Worm (Caenorhabditis elegans) whole organism, L1 larva: ENCODE results near the gene bath-20.
A peak's percentile ranks its signal among the peaks of the same experiment; 100 is the strongest.
"Not testable (repeated sequence)": the region's sequence is repeated elsewhere in the genome, so short reads cannot be mapped to it uniquely, and the experiment has no call there.

Source experiments
- C04F5.9 ChIP-seq: sonication (generic microtip); optimal IDR thresholded peaks from 2 replicates; lab custom pipeline; 2016; ENCODE audit warnings: missing genetic modification characterization, missing compliant biosample characterization
- C16A3.4 ChIP-seq: fragments of 150-350 bp; optimal IDR thresholded peaks from 2 replicates; lab custom pipeline; 2014; ENCODE audit warnings: missing biosample characterization, missing genetic modification characterization
- aha-1 ChIP-seq: fragments of 150-350 bp; optimal IDR thresholded peaks from 2 replicates; lab custom pipeline; 2014; ENCODE audit warnings: missing biosample characterization, missing genetic modification characterization
- ama-1 ChIP-seq: fragments of 150-350 bp; optimal IDR thresholded peaks from 2 replicates; lab custom pipeline; 2014
- ceh-63 ChIP-seq: fragments of 200-800 bp; sonication (Bioruptor generic); optimal IDR thresholded peaks from 2 replicates; lab custom pipeline; 2018; ENCODE audit warnings: mild to moderate bottlenecking, missing genetic modification characterization, missing compliant biosample characterization
- ceh-82 ChIP-seq, 3 experiments: fragments of 150-350 bp in 1 of 3; sonication (generic microtip) in 2 of 3; optimal IDR thresholded peaks; 2 replicates each; lab custom pipeline; 2014 to 2017; ENCODE audit warnings: missing biosample characterization in 3 of 3, missing genetic modification characterization in 3 of 3
- dpl-1 ChIP-seq, 3 experiments: fragments of 150-350 bp in 2 of 3; sonication (generic microtip) in 1 of 3; optimal IDR thresholded peaks; 2 replicates each; lab custom pipeline; 2014 to 2017; ENCODE audit warnings: missing biosample characterization in 3 of 3, missing genetic modification characterization in 3 of 3, missing genetic modification reagents in 3 of 3
- efl-1 ChIP-seq, 4 experiments: fragments of 150-350 bp; optimal IDR thresholded peaks in 3 of 4; peaks in 1 of 4; 1 replicate in 1 of 4; 2 replicates in 3 of 4; lab custom pipeline; 2014; ENCODE audit warnings: missing biosample characterization in 2 of 4, missing genetic modification characterization in 2 of 4, missing genetic modification reagents in 2 of 4
- egl-27 ChIP-seq, 2 experiments: fragments of 150-350 bp in 1 of 2; sonication (generic microtip); optimal IDR thresholded peaks; 3 replicates each; lab custom pipeline; 2017 to 2018; ENCODE audit warnings: missing biosample characterization in 2 of 2, missing genetic modification characterization in 2 of 2, missing genetic modification reagents in 2 of 2
- fkh-10 ChIP-seq: sonication (generic microtip); optimal IDR thresholded peaks from 2 replicates; lab custom pipeline; 2017; ENCODE audit warnings: missing biosample characterization, missing genetic modification reagents, missing genetic modification characterization
- fkh-4 ChIP-seq: sonication (generic microtip); optimal IDR thresholded peaks from 2 replicates; lab custom pipeline; 2016; ENCODE audit warnings: missing compliant biosample characterization, missing genetic modification characterization, borderline replicate concordance
- fos-1 ChIP-seq: fragments of 150-350 bp; optimal IDR thresholded peaks from 2 replicates; lab custom pipeline; 2014; ENCODE audit warnings: missing biosample characterization, missing genetic modification characterization
- grh-1 ChIP-seq: fragments of 200-800 bp; sonication (Bioruptor generic); IDR thresholded peaks from 2 replicates; pipeline ENCODE4 v1.3.6; 2022; ENCODE audit warnings: missing genetic modification reagents, missing genetic modification characterization, missing compliant biosample characterization
- hpl-2 ChIP-seq: fragments of 150-350 bp; optimal IDR thresholded peaks from 2 replicates; lab custom pipeline; 2014; ENCODE audit warnings: missing biosample characterization, missing genetic modification reagents, missing genetic modification characterization
- isw-1 ChIP-seq: fragments of 200-800 bp; sonication (Bioruptor generic); IDR thresholded peaks from 2 replicates; pipeline ENCODE4 v1.3.6; 2022; ENCODE audit warnings: missing genetic modification characterization, missing compliant biosample characterization
- jun-1 ChIP-seq: fragments of 150-350 bp; optimal IDR thresholded peaks from 2 replicates; lab custom pipeline; 2014; ENCODE audit warnings: missing biosample characterization, missing genetic modification reagents, missing genetic modification characterization
- lin-13 ChIP-seq: fragments of 150-350 bp; optimal IDR thresholded peaks from 2 replicates; lab custom pipeline; 2014; ENCODE audit warnings: missing biosample characterization, missing genetic modification reagents, missing genetic modification characterization
- lin-14 ChIP-seq: fragments of 200-800 bp; sonication (Bioruptor generic); optimal IDR thresholded peaks from 2 replicates; lab custom pipeline; 2018; ENCODE audit warnings: mild to moderate bottlenecking, missing genetic modification characterization, moderate library complexity, missing compliant biosample characterization
- lin-15B ChIP-seq: fragments of 150-350 bp; sonication (generic microtip); optimal IDR thresholded peaks from 3 replicates; lab custom pipeline; 2014; ENCODE audit warnings: missing biosample characterization, missing genetic modification characterization
- lin-39 ChIP-seq: fragments of 150-350 bp; optimal IDR thresholded peaks from 2 replicates; lab custom pipeline; 2014; ENCODE audit warnings: missing biosample characterization, missing genetic modification reagents, missing genetic modification characterization
- lir-3 ChIP-seq: sonication (generic microtip); optimal IDR thresholded peaks from 2 replicates; lab custom pipeline; 2016; ENCODE audit warnings: mild to moderate bottlenecking, missing genetic modification characterization, moderate library complexity, missing compliant biosample characterization; ENCODE audit not compliant: poor library complexity
- mab-9 ChIP-seq: fragments of 200-800 bp; sonication (Bioruptor generic); IDR thresholded peaks from 2 replicates; pipeline ENCODE4 v1.3.6; 2022; ENCODE audit warnings: missing genetic modification reagents, missing genetic modification characterization, missing compliant biosample characterization
- mdl-1 ChIP-seq, 2 experiments: fragments of 150-350 bp; optimal IDR thresholded peaks; 2 replicates each; lab custom pipeline; 2014 to 2017; ENCODE audit warnings: missing biosample characterization in 2 of 2, missing genetic modification characterization in 2 of 2, inconsistent platforms in 1 of 2
- mep-1 ChIP-seq: fragments of 150-350 bp; optimal IDR thresholded peaks from 2 replicates; lab custom pipeline; 2014; ENCODE audit warnings: missing biosample characterization, missing genetic modification characterization
- nhr-12 ChIP-seq: sonication (generic microtip); optimal IDR thresholded peaks from 2 replicates; lab custom pipeline; 2017; ENCODE audit warnings: missing biosample characterization, missing genetic modification characterization
- nhr-237 ChIP-seq: fragments of 150-350 bp; optimal IDR thresholded peaks from 2 replicates; lab custom pipeline; 2014; ENCODE audit warnings: missing biosample characterization, missing genetic modification characterization
- nhr-47 ChIP-seq: sonication (generic microtip); optimal IDR thresholded peaks from 2 replicates; lab custom pipeline; 2016; ENCODE audit warnings: mild to moderate bottlenecking, missing genetic modification characterization, moderate library complexity, missing compliant biosample characterization
- nhr-76 ChIP-seq: sonication (generic microtip); optimal IDR thresholded peaks from 2 replicates; lab custom pipeline; 2017; ENCODE audit warnings: missing biosample characterization, missing genetic modification characterization
- nhr-77 ChIP-seq: fragments of 150-350 bp; optimal IDR thresholded peaks from 2 replicates; lab custom pipeline; 2014; ENCODE audit warnings: missing biosample characterization, missing genetic modification characterization
- nhr-85 ChIP-seq: sonication (generic microtip); peaks from one replicate; lab custom pipeline; 2016; ENCODE audit warnings: missing genetic modification characterization, inconsistent platforms, missing compliant biosample characterization
- pag-3 ChIP-seq: sonication (generic microtip); optimal IDR thresholded peaks from 2 replicates; lab custom pipeline; 2017; ENCODE audit warnings: missing genetic modification characterization, mild to moderate bottlenecking, missing compliant biosample characterization, antibody characterized with exemption, borderline replicate concordance; ENCODE audit not compliant: insufficient read depth
- skn-1 ChIP-seq: fragments of 150-350 bp; optimal IDR thresholded peaks from 2 replicates; lab custom pipeline; 2014; ENCODE audit warnings: missing biosample characterization, missing genetic modification characterization
- snpc-4 ChIP-seq: fragments of 150-350 bp; optimal IDR thresholded peaks from 2 replicates; lab custom pipeline; 2014; ENCODE audit warnings: missing biosample characterization, missing genetic modification characterization
- snu-23 ChIP-seq: sonication (generic microtip); optimal IDR thresholded peaks from 2 replicates; lab custom pipeline; 2016; ENCODE audit warnings: missing genetic modification characterization, missing compliant biosample characterization
- swsn-7 ChIP-seq: sonication (generic microtip); optimal IDR thresholded peaks from 2 replicates; lab custom pipeline; 2016; ENCODE audit warnings: missing genetic modification characterization, missing compliant biosample characterization
- tbx-2 ChIP-seq: sonication (generic microtip); optimal IDR thresholded peaks from 2 replicates; lab custom pipeline; 2016; ENCODE audit warnings: missing genetic modification characterization, missing compliant biosample characterization
- tlp-1 ChIP-seq: fragments of 150-350 bp; optimal IDR thresholded peaks from 2 replicates; lab custom pipeline; 2014; ENCODE audit warnings: missing biosample characterization, missing genetic modification characterization
- unc-130 ChIP-seq: fragments of 150-350 bp; optimal IDR thresholded peaks from 2 replicates; lab custom pipeline; 2017; ENCODE audit warnings: missing biosample characterization, missing genetic modification characterization, inconsistent platforms
- unc-62 ChIP-seq: fragments of 150-350 bp; optimal IDR thresholded peaks from 2 replicates; lab custom pipeline; 2014; ENCODE audit warnings: missing biosample characterization, missing genetic modification reagents, missing genetic modification characterization
- unc-86 ChIP-seq: sonication (generic microtip); optimal IDR thresholded peaks from 2 replicates; lab custom pipeline; 2016; ENCODE audit warnings: missing genetic modification characterization, missing compliant biosample characterization
- xbp-1 ChIP-seq: sonication (generic microtip); optimal IDR thresholded peaks from 2 replicates; lab custom pipeline; 2016; ENCODE audit warnings: missing genetic modification characterization, missing compliant biosample characterization
- zip-4 ChIP-seq: fragments of 200-800 bp; sonication (Bioruptor generic); optimal IDR thresholded peaks from 2 replicates; lab custom pipeline; 2018; ENCODE audit warnings: mild to moderate bottlenecking, missing genetic modification characterization, moderate library complexity, missing compliant biosample characterization
- ztf-11 ChIP-seq, 2 experiments: sonication (generic microtip); optimal IDR thresholded peaks; 2 replicates each; lab custom pipeline; 2016 to 2017; ENCODE audit warnings: missing genetic modification characterization in 2 of 2, missing biosample characterization in 1 of 2, missing compliant biosample characterization in 1 of 2

The bath-20 gene

ce11 chrII:2058985-2059384 lies 16.6 kb upstream of the bath-20 start, which contains the start of gene F07E5.5 (continued):
- TF ChIP-seq nhr-77: no peak
- TF ChIP-seq C16A3.4 (tag; lab: Kevin White, UChicago): peak; percentile 46
- no peak for TF ChIP-seq nhr-12 (tag; lab: Kevin White, UChicago)
- no peak for TF ChIP-seq C04F5.9 (tag; lab: Kevin White, UChicago)
- no peak for TF ChIP-seq ama-1 (lab: Kevin White, UChicago)
- peak; percentile 55 for TF ChIP-seq skn-1
- no peak for TF ChIP-seq tlp-1
- TF ChIP-seq lin-15B (tag; lab: Kevin White, UChicago): peak; percentile 41
- TF ChIP-seq isw-1: peak; percentile 25
- TF ChIP-seq nhr-237 (tag; lab: Kevin White, UChicago): no peak
- TF ChIP-seq mep-1 (tag; lab: Kevin White, UChicago): peak; percentile 77

ce11 chrII:2051372-2051771 lies 9.0 kb upstream of the bath-20 start, which contains the start of gene fbxb-35:
Gene fbxb-35, plus strand, starts transcription at chrII:2051672.
- TF ChIP-seq efl-1 (optimal IDR thresholded peaks at IDR 0.05; lab: Kevin White, UChicago): no peak
- peak in 1 of 2 experiments; percentile 77 for TF ChIP-seq efl-1 (GFP tag; optimal IDR thresholded peaks at IDR 0.05 in 1 of 2; lab: Kevin White, UChicago)
- TF ChIP-seq aha-1 (tag; lab: Kevin White, UChicago): no peak

DNA sequence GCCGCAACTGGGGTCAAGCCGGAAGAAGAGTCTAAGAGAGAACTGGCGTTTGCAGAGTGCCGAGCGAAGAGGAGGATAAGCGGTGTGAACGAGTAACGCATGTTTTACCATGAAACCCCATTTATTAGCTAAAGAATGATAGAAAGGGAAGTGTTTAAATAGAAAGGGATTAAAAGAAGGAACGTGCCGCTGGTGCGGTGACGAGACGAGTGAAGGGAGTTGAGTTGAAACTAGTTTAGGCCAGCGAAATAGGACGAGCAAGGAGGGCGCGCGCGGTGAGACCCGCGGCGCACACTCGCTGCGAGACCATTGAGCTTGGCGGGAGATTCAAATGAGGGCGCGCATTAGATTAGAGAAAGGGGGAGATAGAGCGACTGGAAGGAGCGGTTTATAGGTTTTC lies 4.2 kb upstream of the bath-20 start, which contains the start of gene math-1:
Gene math-1 (minus strand): TSS at position 101 of the 400 bp plus-strand sequence.
- not testable (repeated sequence) for TF ChIP-seq lir-3, jun-1, swsn-7 (tag; lab: Kevin White, UChicago)

- TF ChIP-seq nhr-76 (tag; lab: Kevin White, UChicago) (no peak), ama-1 (lab: Kevin White, UChicago) (no peak), egl-27 (tag; optimal IDR thresholded peaks at IDR 0.05; lab: Kevin White, UChicago) (no peak), unc-62 (GFP tag; lab: Kevin White, UChicago) (no peak), unc-130 (tag; lab: Kevin White, UChicago) (no peak), skn-1 (no peak), fkh-10 (no peak), mab-9 (GFP tag; lab: Robert Waterston, UW) (no peak), nhr-85 (tag; lab: Kevin White, UChicago) (no peak), nhr-47 (tag; lab: Kevin White, UChicago) (no peak), aha-1 (tag; lab: Kevin White, UChicago) (no peak), hpl-2 (GFP tag; lab: Kevin White, UChicago) (no peak), ceh-82 (tag; optimal IDR thresholded peaks at IDR 0.05; lab: Kevin White, UChicago) (no peak), fos-1 (tag; lab: Kevin White, UChicago) (no peak), dpl-1 (GFP tag; optimal IDR thresholded peaks at IDR 0.05; lab: Kevin White, UChicago) (no peak), xbp-1 (tag; lab: Kevin White, UChicago) (no peak)
Measured at ce11 chrII:2045505-2045904, 3.2 kb upstream of the bath-20 start, which contains the start of gene bath-24. Gene bath-24, minus strand, starts transcription at chrII:2045605.

DNA sequence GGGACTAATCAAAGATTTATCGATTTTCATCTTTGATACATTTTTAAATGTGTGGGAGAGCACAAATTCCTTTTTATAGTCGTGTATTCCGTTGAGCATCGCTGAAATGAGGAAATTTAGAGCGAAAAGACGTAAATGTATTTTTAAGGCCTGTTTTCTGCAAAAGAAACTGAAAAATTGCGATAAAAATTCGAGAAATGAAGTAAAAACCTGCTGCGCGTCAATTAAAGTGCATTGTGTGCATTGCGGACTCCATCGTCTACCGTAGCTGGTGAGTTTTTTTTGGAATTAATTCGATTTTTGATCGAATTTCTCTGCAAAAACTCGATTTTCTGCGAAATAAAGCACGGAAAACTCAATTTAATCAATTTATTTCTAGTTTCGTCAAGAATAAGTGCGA lies 3.1 kb downstream of the bath-20 start, which contains the start of gene bath-19:
Gene bath-19 (minus strand): TSS at position 101 of the 400 bp plus-strand sequence.
- TF ChIP-seq ztf-11 (tag; optimal IDR thresholded peaks at IDR 0.05; lab: Kevin White, UChicago): no peak
- TF ChIP-seq ceh-63 (GFP tag; lab: Kevin White, UChicago): no peak
- no peak for TF ChIP-seq snu-23 (GFP tag; lab: Kevin White, UChicago)
- no peak for TF ChIP-seq lin-15B (tag; lab: Kevin White, UChicago)
- no peak for TF ChIP-seq snpc-4 (tag; lab: Kevin White, UChicago)
- no peak for TF ChIP-seq zip-4 (GFP tag; lab: Kevin White, UChicago)
- TF ChIP-seq unc-62 (GFP tag; lab: Kevin White, UChicago): no peak
- TF ChIP-seq mab-9 (GFP tag; lab: Robert Waterston, UW): no peak
- no peak for TF ChIP-seq lin-39 (tag; lab: Kevin White, UChicago)
- no peak for TF ChIP-seq mdl-1 (tag; optimal IDR thresholded peaks at IDR 0.05; lab: Kevin White, UChicago)
- TF ChIP-seq lin-13 (GFP tag; lab: Kevin White, UChicago): no peak
- TF ChIP-seq fkh-4 (tag; lab: Kevin White, UChicago): no peak
- TF ChIP-seq unc-86 (tag; lab: Kevin White, UChicago): no peak
- TF ChIP-seq tbx-2 (tag; lab: Kevin White, UChicago): no peak
- TF ChIP-seq lin-14: no peak
- no peak for TF ChIP-seq pag-3 (tag; lab: Kevin White, UChicago)
- no peak for TF ChIP-seq grh-1
- TF ChIP-seq, all 84 proteins: peak for 0
